Worm (Caenorhabditis elegans) whole organism, young adult: ENCODE measurements around the gene Y53C12A.6.

Source experiments
- B0035.1 ChIP-seq: sonication (generic microtip); optimal IDR thresholded peaks from 2 replicates; lab custom pipeline; 2016; ENCODE audit warnings: missing genetic modification characterization, mild to moderate bottlenecking, missing compliant biosample characterization, missing genotype, missing genetic modification reagents
- F33H1.4 ChIP-seq: fragments of 200-800 bp; sonication (Bioruptor generic); IDR thresholded peaks from 2 replicates; pipeline ENCODE4 v1.3.6; 2022; ENCODE audit warnings: missing genetic modification reagents, missing genetic modification characterization, missing compliant biosample characterization
- F39B2.1 ChIP-seq: fragments of 200-800 bp; sonication (Bioruptor generic); IDR thresholded peaks from 2 replicates; pipeline ENCODE4 v1.3.6; 2022; ENCODE audit warnings: missing genetic modification reagents, missing genetic modification characterization, missing compliant biosample characterization
- Y53G8AR.9 ChIP-seq: fragments of 200-800 bp; sonication (Bioruptor generic); conservative IDR thresholded peaks from 2 replicates; pipeline ENCODE4 v1.3.6; 2022; ENCODE audit warnings: missing genetic modification reagents, missing genetic modification characterization, missing compliant biosample characterization
- hmg-1.2 ChIP-seq: fragments of 200-800 bp; sonication (Bioruptor generic); IDR thresholded peaks from 2 replicates; pipeline ENCODE4 v1.3.6; 2022; ENCODE audit warnings: missing genetic modification reagents, missing genetic modification characterization, missing compliant biosample characterization
- nfyb-1 ChIP-seq: fragments of 200-800 bp; sonication (Bioruptor generic); IDR thresholded peaks from 2 replicates; pipeline ENCODE4 v1.3.6; 2022; ENCODE audit warnings: missing genetic modification reagents, missing genetic modification characterization, missing compliant biosample characterization

DNA sequence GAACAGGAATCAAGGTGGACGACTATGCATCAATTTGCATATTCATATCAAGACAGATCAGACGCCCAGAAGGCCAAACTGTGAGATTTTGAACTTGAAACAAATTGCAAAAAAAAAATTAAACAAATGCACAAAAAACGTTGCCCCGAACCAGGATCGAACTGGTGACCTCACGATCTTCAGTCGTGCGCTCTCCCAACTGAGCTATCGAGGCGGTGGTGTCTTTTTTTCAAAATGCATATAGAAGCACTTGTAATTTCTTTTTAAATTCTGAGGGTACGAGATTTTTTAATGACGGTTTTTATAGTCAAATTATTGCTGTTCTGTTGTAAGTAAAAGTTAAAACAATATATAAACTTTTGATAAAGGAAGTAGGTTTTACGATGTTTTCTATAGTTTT, 4.7 kb downstream of the Y53C12A.6 start:
- TF ChIP-seq nfyb-1 (GFP tag; lab: Robert Waterston, UW): no peak
- peak; percentile 20; the same call in 1 of the 2 replicates for TF ChIP-seq F33H1.4 (GFP tag; lab: Robert Waterston, UW)
- TF ChIP-seq Y53G8AR.9 (GFP tag; lab: Robert Waterston, UW): no peak
- no peak for TF ChIP-seq B0035.1
- peak; percentile 41; the same call in 1 of the 2 replicates for TF ChIP-seq hmg-1.2 (GFP tag; lab: Robert Waterston, UW)
- no peak for TF ChIP-seq F39B2.1 (GFP tag; lab: Robert Waterston, UW)
